Fruit fly (Drosophila melanogaster): ENCODE results near the gene CG7655.
A peak's percentile ranks its signal among the peaks of the same experiment; 100 is the strongest.

CG7655 gene

dm6 chr3R:17655040-17655439 lies 27.4 kb upstream of the CG7655 start (continued):
- TF ChIP-seq CG15479 (GFP tag; optimal IDR thresholded peaks at IDR 0.05) (peak; percentile 7), mirr (GFP tag; optimal IDR thresholded peaks at IDR 0.05) (no peak), CG6175 (GFP tag; IDR thresholded peaks at IDR 0.05) (no peak), Atf3 (GFP tag; optimal IDR thresholded peaks at IDR 0.05) (no peak), pho (GFP tag; optimal IDR thresholded peaks at IDR 0.05) (no peak), CG9817 (tag; optimal IDR thresholded peaks at IDR 0.05) (peak; percentile 10), CG7745 (tag; optimal IDR thresholded peaks at IDR 0.05) (no peak), Mad (GFP tag; optimal IDR thresholded peaks at IDR 0.05) (no peak), usp (GFP tag; optimal IDR thresholded peaks at IDR 0.05) (no peak), tna (GFP tag; IDR thresholded peaks at IDR 0.05; ENCODE audit: partially characterized antibody) (no peak), CG16779 (GFP tag; IDR thresholded peaks at IDR 0.05) (no peak), nom (GFP tag; optimal IDR thresholded peaks at IDR 0.05) (no peak), Tbp (GFP tag; optimal IDR thresholded peaks at IDR 0.05) (no peak), CG17568 (GFP tag; optimal IDR thresholded peaks at IDR 0.05) (peak; percentile 67), CG4617 (GFP tag; optimal IDR thresholded peaks at IDR 0.05; ENCODE audit: borderline replicate concordance) (no peak), ken (GFP tag; IDR thresholded peaks at IDR 0.05) (no peak), sd (tag; optimal IDR thresholded peaks at IDR 0.05) (no peak), bab2 (GFP tag; optimal IDR thresholded peaks at IDR 0.05) (no peak), Gsc (GFP tag; IDR thresholded peaks at IDR 0.05) (no peak), fd102C (GFP tag; optimal IDR thresholded peaks at IDR 0.05) (peak; percentile 82), Sin3A (optimal IDR thresholded peaks at IDR 0.05) (no peak), CG8089 (GFP tag; optimal IDR thresholded peaks at IDR 0.05) (no peak), TFAM (GFP tag; optimal IDR thresholded peaks at IDR 0.05) (no peak), Lim3 (GFP tag; IDR thresholded peaks at IDR 0.05) (no peak), mld (GFP tag; IDR thresholded peaks at IDR 0.05; ENCODE audit: partially characterized antibody) (no peak), Adf1 (GFP tag; IDR thresholded peaks at IDR 0.05) (no peak), CG14441 (GFP tag; IDR thresholded peaks at IDR 0.05) (no peak), CG9932 (GFP tag; IDR thresholded peaks at IDR 0.05) (no peak), HmgD (GFP tag; optimal IDR thresholded peaks at IDR 0.05) (no peak), Dip2 (GFP tag; IDR thresholded peaks at IDR 0.05) (no peak), sima (GFP tag; optimal IDR thresholded peaks at IDR 0.05) (no peak), pum (GFP tag; optimal IDR thresholded peaks at IDR 0.05) (no peak), CG10366 (GFP tag; IDR thresholded peaks at IDR 0.05) (no peak), trh (GFP tag; optimal IDR thresholded peaks at IDR 0.05) (no peak), Oli (tag; optimal IDR thresholded peaks at IDR 0.05) (peak; percentile 5), nmo (GFP tag; optimal IDR thresholded peaks at IDR 0.05) (no peak), CG10565 (GFP tag; optimal IDR thresholded peaks at IDR 0.05) (no peak), CG5953 (GFP tag; IDR thresholded peaks at IDR 0.05) (0 out of 2 replicates have a peak, but pooled peaks have one; percentile 21), CG2129 (GFP tag; IDR thresholded peaks at IDR 0.05; ENCODE audit: partially characterized antibody) (no peak), az2 (GFP tag; optimal IDR thresholded peaks at IDR 0.05) (no peak), sens-2 (GFP tag; IDR thresholded peaks at IDR 0.05) (0 out of 2 replicates have a peak, but pooled peaks have one; percentile 43), CG13775 (GFP tag; optimal IDR thresholded peaks at IDR 0.05) (peak; percentile 39), CG7963 (GFP tag; IDR thresholded peaks at IDR 0.05; ENCODE audit: partially characterized antibody) (no peak), HLH54F (GFP tag; optimal IDR thresholded peaks at IDR 0.05) (no peak), Sry-β (GFP tag; optimal IDR thresholded peaks at IDR 0.05) (no peak), HLH3B (GFP tag; IDR thresholded peaks at IDR 0.05) (no peak), Ptx1 (GFP tag; IDR thresholded peaks at IDR 0.05) (no peak), CG5180 (GFP tag; optimal IDR thresholded peaks at IDR 0.05) (no peak), CG3281 (GFP tag; optimal IDR thresholded peaks at IDR 0.05) (no peak), Rx (GFP tag; IDR thresholded peaks at IDR 0.05) (no peak), wor (GFP tag; IDR thresholded peaks at IDR 0.05) (no peak), CG14014 (GFP tag; IDR thresholded peaks at IDR 0.05) (peak; percentile 24; the same call in 1 of the 2 replicates), CG12769 (tag; optimal IDR thresholded peaks at IDR 0.05) (no peak)
